Fruit fly (Drosophila melanogaster): ENCODE measurements around the gene Srp72.

The Srp72 gene

DNA sequence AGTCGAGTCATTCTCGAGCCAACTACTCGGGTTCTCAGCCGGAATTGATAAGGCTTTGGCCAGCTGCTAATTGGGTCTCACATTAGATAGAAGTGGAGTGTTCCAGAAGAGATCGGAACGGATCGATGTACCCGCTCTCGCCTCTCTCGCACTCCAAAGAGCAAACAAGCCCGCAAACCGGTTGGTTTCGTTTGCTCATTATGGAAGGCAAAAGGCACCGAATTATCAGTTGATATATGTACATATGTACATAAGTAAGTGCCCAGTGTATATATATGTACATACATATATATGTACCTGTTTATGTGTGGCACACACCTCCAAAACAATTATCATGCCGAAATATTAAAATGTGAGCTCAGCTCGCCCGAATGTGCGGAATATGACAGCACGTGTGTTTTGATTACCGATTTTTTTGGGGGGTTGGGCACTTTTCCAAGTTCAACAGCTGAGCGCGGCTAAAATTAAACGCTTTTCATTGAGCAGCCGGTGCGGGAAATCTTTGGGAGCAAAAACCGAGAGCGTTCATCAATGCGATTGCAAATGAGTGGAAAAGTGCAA, 32.7 kb upstream of the Srp72 start (continued):
- TF ChIP-seq Pdp1 (GFP tag; optimal IDR thresholded peaks at IDR 0.05) = peak in 1 of 2 experiments; percentile 12
- no peak for TF ChIP-seq Ets65A (GFP tag)
- TF ChIP-seq gsb-n (tag; optimal IDR thresholded peaks at IDR 0.05) = peak; percentile 8
- no peak for TF ChIP-seq fru (optimal IDR thresholded peaks at IDR 0.05)
- TF ChIP-seq CG17912 (GFP tag; optimal IDR thresholded peaks at IDR 0.05) = peak; percentile 80
- TF ChIP-seq CG4360 (GFP tag; IDR thresholded peaks at IDR 0.05) = peak; percentile 7; the same call in 1 of the 2 replicates
- peak; percentile 52 for TF ChIP-seq CG10431 (GFP tag; optimal IDR thresholded peaks at IDR 0.05)
- no peak for TF ChIP-seq CG2129 (GFP tag; IDR thresholded peaks at IDR 0.05; ENCODE audit: partially characterized antibody)
- TF ChIP-seq sd (tag; optimal IDR thresholded peaks at IDR 0.05) = peak; percentile 4
- peak; percentile 69 for TF ChIP-seq Xrp1 (GFP tag; IDR thresholded peaks at IDR 0.05)
- peak; percentile 46 for TF ChIP-seq Hand (GFP tag; optimal IDR thresholded peaks at IDR 0.05)
- peak; percentile 90 for TF ChIP-seq CG4328 (GFP tag; optimal IDR thresholded peaks at IDR 0.05)
- no peak for TF ChIP-seq btn (GFP tag; optimal IDR thresholded peaks at IDR 0.05)
- TF ChIP-seq corto (GFP tag; optimal IDR thresholded peaks at IDR 0.05) = peak; percentile 50
- TF ChIP-seq CG4707 (GFP tag; optimal IDR thresholded peaks at IDR 0.05) = peak; percentile 46
- peak; percentile 69 for TF ChIP-seq nerfin-1 (tag; optimal IDR thresholded peaks at IDR 0.05)
- TF ChIP-seq CG15269 (tag; optimal IDR thresholded peaks at IDR 0.05) = no peak
- peak; percentile 49 for TF ChIP-seq Vsx1 (GFP tag; optimal IDR thresholded peaks at IDR 0.05)
- no peak for TF ChIP-seq CG8290 (GFP tag; optimal IDR thresholded peaks at IDR 0.05)
- TF ChIP-seq CG8290 (tag; optimal IDR thresholded peaks at IDR 0.05) = peak; percentile 66 to 88
- peak; percentile 61; the same call in 2 of the 3 replicates for TF ChIP-seq CG34224 (GFP tag; IDR thresholded peaks at IDR 0.05; ENCODE audit: partially characterized antibody)
- peak; percentile 20 for TF ChIP-seq CG4282 (GFP tag; optimal IDR thresholded peaks at IDR 0.05)
- peak; percentile 73 for TF ChIP-seq ATbp (GFP tag; optimal IDR thresholded peaks at IDR 0.05)
- TF ChIP-seq Deaf1 (tag; optimal IDR thresholded peaks at IDR 0.05) = no peak
- peak; percentile 30 for TF ChIP-seq YL-1 (GFP tag; optimal IDR thresholded peaks at IDR 0.05)
- no peak for TF ChIP-seq Sin3A (optimal IDR thresholded peaks at IDR 0.05)
- peak; percentile 50 for TF ChIP-seq pros (GFP tag; optimal IDR thresholded peaks at IDR 0.05)
- no peak for TF ChIP-seq gsb (GFP tag; IDR thresholded peaks at IDR 0.05)
- TF ChIP-seq CG2202 (tag; optimal IDR thresholded peaks at IDR 0.05) = peak; percentile 36
- peak; percentile 89 for TF ChIP-seq CG5180 (GFP tag; optimal IDR thresholded peaks at IDR 0.05)
- peak; percentile 1 for TF ChIP-seq ash1 (GFP tag; optimal IDR thresholded peaks at IDR 0.05)
- peak; percentile 35; the same call in 1 of the 2 replicates for TF ChIP-seq Awh (GFP tag; IDR thresholded peaks at IDR 0.05)
- no peak for TF ChIP-seq CG3995 (GFP tag; optimal IDR thresholded peaks at IDR 0.05)
- peak; percentile 91 for TF ChIP-seq wek (GFP tag; optimal IDR thresholded peaks at IDR 0.05)
- TF ChIP-seq CrebB (tag; optimal IDR thresholded peaks at IDR 0.05) = peak; percentile 60
- TF ChIP-seq CG1233 (GFP tag; optimal IDR thresholded peaks at IDR 0.05) = peak; percentile 82
- peak; percentile 75 for TF ChIP-seq B-H2 (GFP tag; optimal IDR thresholded peaks at IDR 0.05)
- TF ChIP-seq CG13894 (tag; optimal IDR thresholded peaks at IDR 0.05) = peak; percentile 73
- TF ChIP-seq ken (GFP tag; IDR thresholded peaks at IDR 0.05) = 0 out of 3 replicates have a peak, but pooled peaks have one; percentile 57
- no peak for TF ChIP-seq tgo (GFP tag; IDR thresholded peaks at IDR 0.05)
- TF ChIP-seq cwo (GFP tag; optimal IDR thresholded peaks at IDR 0.05) = peak; percentile 96
- peak; percentile 27 for TF ChIP-seq CG12769 (tag; optimal IDR thresholded peaks at IDR 0.05)
- TF ChIP-seq zfh2 (GFP tag; optimal IDR thresholded peaks at IDR 0.05) = no peak
- TF ChIP-seq Stat92E (GFP tag; optimal IDR thresholded peaks at IDR 0.05) = peak in 1 of 3 experiments; percentile 37
- TF ChIP-seq CG15696 (tag; optimal IDR thresholded peaks at IDR 0.05) = peak; percentile 64
- peak; percentile 33; the same call in 1 of the 2 replicates for TF ChIP-seq danr (GFP tag; IDR thresholded peaks at IDR 0.05)
- TF ChIP-seq chinmo (GFP tag; IDR thresholded peaks at IDR 0.05; ENCODE audit: partially characterized antibody) = peak; percentile 87; the same call in 3 of the 4 replicates
- peak; percentile 95 for TF ChIP-seq CG10543 (GFP tag; optimal IDR thresholded peaks at IDR 0.05)
- TF ChIP-seq ara (GFP tag; IDR thresholded peaks at IDR 0.05) = no peak
